Worm (Caenorhabditis elegans) whole organism, early embryonic: Measurements from ENCODE around the gene fbxc-36.

Source experiments
- F13C5.2 ChIP-seq: sonication (generic microtip); optimal IDR thresholded peaks from 2 replicates; lab custom pipeline; 2017; ENCODE audit warnings: mild to moderate bottlenecking, missing genetic modification characterization, inconsistent platforms, missing compliant biosample characterization
- aly-1 ChIP-seq: sonication (generic microtip); optimal IDR thresholded peaks from 2 replicates; lab custom pipeline; 2016; ENCODE audit warnings: missing genetic modification characterization, missing compliant biosample characterization
- ama-1 ChIP-seq: fragments of 150-350 bp; optimal IDR thresholded peaks from 2 replicates; lab custom pipeline; 2014
- ceh-13 ChIP-seq: fragments of 200-800 bp; sonication (Bioruptor generic); optimal IDR thresholded peaks from 2 replicates; lab custom pipeline; 2018; ENCODE audit warnings: mild to moderate bottlenecking, missing genetic modification characterization, missing compliant biosample characterization
- ceh-36 ChIP-seq: sonication (generic microtip); optimal IDR thresholded peaks from 2 replicates; lab custom pipeline; 2016; ENCODE audit warnings: missing genetic modification characterization, inconsistent platforms, missing compliant biosample characterization
- ets-7 ChIP-seq: sonication (generic microtip); optimal IDR thresholded peaks from 2 replicates; lab custom pipeline; 2016; ENCODE audit warnings: missing genotype, missing genetic modification characterization, missing compliant biosample characterization
- flt-1 ChIP-seq: fragments of 200-800 bp; sonication (Bioruptor generic); IDR thresholded peaks from 2 replicates; pipeline ENCODE4 v1.3.6; 2022; ENCODE audit warnings: missing genetic modification characterization, missing compliant biosample characterization
- hmbx-1 ChIP-seq: sonication (generic microtip); optimal IDR thresholded peaks from 2 replicates; lab custom pipeline; 2016; ENCODE audit warnings: mild to moderate bottlenecking, missing genetic modification characterization, missing compliant biosample characterization
- hmg-4 ChIP-seq: fragments of 200-800 bp; sonication (Bioruptor generic); optimal IDR thresholded peaks from 2 replicates; lab custom pipeline; 2018; ENCODE audit warnings: mild to moderate bottlenecking, missing genetic modification characterization, missing compliant biosample characterization
- hnd-1 ChIP-seq: sonication (generic microtip); optimal IDR thresholded peaks from 2 replicates; lab custom pipeline; 2016; ENCODE audit warnings: missing genetic modification characterization, missing compliant biosample characterization
- scrt-1 ChIP-seq: fragments of 200-800 bp; sonication (Bioruptor generic); IDR thresholded peaks from 2 replicates; pipeline ENCODE4 v1.3.6; 2022; ENCODE audit warnings: missing genetic modification characterization, missing compliant biosample characterization
- tbx-11 ChIP-seq: fragments of 200-800 bp; sonication (Bioruptor generic); IDR thresholded peaks from 2 replicates; pipeline ENCODE4 v1.3.6; 2022; ENCODE audit warnings: missing genetic modification characterization, missing compliant biosample characterization
- tbx-37 ChIP-seq: fragments of 200-800 bp; sonication (Bioruptor generic); conservative IDR thresholded peaks from 2 replicates; pipeline ENCODE4 v1.3.6; 2022; ENCODE audit warnings: missing genetic modification reagents, missing genetic modification characterization, missing compliant biosample characterization

- TF ChIP-seq ama-1 (lab: Kevin White, UChicago), result no peak
- TF ChIP-seq tbx-37 (GFP tag; lab: Robert Waterston, UW), result no peak
- no peak for TF ChIP-seq ceh-13 (GFP tag; lab: Kevin White, UChicago)
- no peak for TF ChIP-seq F13C5.2 (tag; lab: Kevin White, UChicago)
- TF ChIP-seq hmg-4 (GFP tag; lab: Kevin White, UChicago), result no peak
- TF ChIP-seq scrt-1 (GFP tag; lab: Robert Waterston, UW), result no peak
- no peak for TF ChIP-seq hnd-1 (tag; lab: Kevin White, UChicago)
- no peak for TF ChIP-seq ets-7
- no peak for TF ChIP-seq tbx-11
- TF ChIP-seq flt-1 (GFP tag; lab: Robert Waterston, UW), result no peak
- no peak for TF ChIP-seq ceh-36 (tag; lab: Kevin White, UChicago)
- no peak for TF ChIP-seq aly-1 (tag; lab: Kevin White, UChicago)
- TF ChIP-seq hmbx-1, result no peak
Observed at ce11 chrII:961961-962360, 21.2 kb downstream of the fbxc-36 start, which contains the start of gene C32B5.13.
